Fruit fly (Drosophila melanogaster): ENCODE results near the gene CG34345.

Gene CG34345

dm6 chr2L:6667719-6668325 is 44.9 kb downstream of the CG34345 start, which contains the start of gene Galt (continued):
- TF ChIP-seq crol (GFP tag; IDR thresholded peaks at IDR 0.05): no peak
- no peak for TF ChIP-seq CG1529 (GFP tag; optimal IDR thresholded peaks at IDR 0.05)
- TF ChIP-seq CG11085 (GFP tag; IDR thresholded peaks at IDR 0.05): no peak
- TF ChIP-seq bowl (GFP tag; IDR thresholded peaks at IDR 0.05): no peak
- TF ChIP-seq ro (GFP tag; IDR thresholded peaks at IDR 0.05): no peak
- TF ChIP-seq chn (GFP tag; optimal IDR thresholded peaks at IDR 0.05): no peak
- TF ChIP-seq CG9932 (GFP tag; IDR thresholded peaks at IDR 0.05): peak; percentile 47
- TF ChIP-seq Hand (GFP tag; optimal IDR thresholded peaks at IDR 0.05): no peak
- TF ChIP-seq E2f2 (GFP tag; IDR thresholded peaks at IDR 0.05): peak; percentile 36; the same call in 1 of the 2 replicates
- peak; percentile 63 for TF ChIP-seq unc-4 (GFP tag; IDR thresholded peaks at IDR 0.05; ENCODE audit: partially characterized antibody)
- TF ChIP-seq CG30403 (GFP tag; optimal IDR thresholded peaks at IDR 0.05): peak; percentile 8
- TF ChIP-seq gro (GFP tag; optimal IDR thresholded peaks at IDR 0.05): no peak
- no peak for TF ChIP-seq CG1832 (GFP tag; optimal IDR thresholded peaks at IDR 0.05)
- peak; percentile 59 for TF ChIP-seq CG15479 (GFP tag; optimal IDR thresholded peaks at IDR 0.05)
- no peak for TF ChIP-seq CG17912 (GFP tag; optimal IDR thresholded peaks at IDR 0.05)
- no peak for TF ChIP-seq CTCF (GFP tag; optimal IDR thresholded peaks at IDR 0.05)
- no peak for TF ChIP-seq CG7745 (tag; optimal IDR thresholded peaks at IDR 0.05)
- no peak for TF ChIP-seq fru (optimal IDR thresholded peaks at IDR 0.05)
- peak; percentile 26 for TF ChIP-seq Meics (GFP tag; optimal IDR thresholded peaks at IDR 0.05)
- peak; percentile 49; the same call in 1 of the 2 replicates for TF ChIP-seq CG17328 (GFP tag; IDR thresholded peaks at IDR 0.05)
- peak; percentile 66 for TF ChIP-seq Hmr (GFP tag; optimal IDR thresholded peaks at IDR 0.05)
- TF ChIP-seq ftz-f1 (GFP tag; optimal IDR thresholded peaks at IDR 0.05): peak; percentile 22
- no peak for TF ChIP-seq CG7372 (GFP tag; IDR thresholded peaks at IDR 0.05)
- no peak for TF ChIP-seq Dip2 (GFP tag; IDR thresholded peaks at IDR 0.05)
- peak; percentile 30 for TF ChIP-seq Max (GFP tag; optimal IDR thresholded peaks at IDR 0.05)
- TF ChIP-seq da (GFP tag; optimal IDR thresholded peaks at IDR 0.05): no peak
- TF ChIP-seq CG7987 (GFP tag; optimal IDR thresholded peaks at IDR 0.05): peak; percentile 54
- no peak for TF ChIP-seq CG6689 (GFP tag; IDR thresholded peaks at IDR 0.05)
- no peak for TF ChIP-seq CG1603 (tag; optimal IDR thresholded peaks at IDR 0.05)
- TF ChIP-seq CG8478 (optimal IDR thresholded peaks at IDR 0.05): no peak
- TF ChIP-seq Mad (GFP tag; optimal IDR thresholded peaks at IDR 0.05): no peak
- peak; percentile 78 for TF ChIP-seq row (GFP tag; IDR thresholded peaks at IDR 0.05)
- TF ChIP-seq CG31365 (tag; optimal IDR thresholded peaks at IDR 0.05): no peak
- TF ChIP-seq onecut (GFP tag; IDR thresholded peaks at IDR 0.05): peak; percentile 28
- peak; percentile 68 for TF ChIP-seq CG15514 (GFP tag; optimal IDR thresholded peaks at IDR 0.05)
- TF ChIP-seq CG13894 (tag; optimal IDR thresholded peaks at IDR 0.05): no peak
- TF ChIP-seq tio (GFP tag; optimal IDR thresholded peaks at IDR 0.05): no peak
- TF ChIP-seq CG11247 (GFP tag; IDR thresholded peaks at IDR 0.05): no peak
- no peak for TF ChIP-seq CG15269 (tag; optimal IDR thresholded peaks at IDR 0.05)
- no peak for TF ChIP-seq CG18619 (GFP tag; optimal IDR thresholded peaks at IDR 0.05)
- TF ChIP-seq bab2 (GFP tag; optimal IDR thresholded peaks at IDR 0.05): no peak
- no peak for TF ChIP-seq D19A (tag; optimal IDR thresholded peaks at IDR 0.05)
- TF ChIP-seq Spps (tag; optimal IDR thresholded peaks at IDR 0.05): no peak
- TF ChIP-seq chinmo (GFP tag; IDR thresholded peaks at IDR 0.05; ENCODE audit: partially characterized antibody): peak; percentile 90; the same call in 3 of the 4 replicates
- no peak for TF ChIP-seq CG13624 (GFP tag; optimal IDR thresholded peaks at IDR 0.05)
- no peak for TF ChIP-seq hkb (optimal IDR thresholded peaks at IDR 0.05)
- TF ChIP-seq hkb (GFP tag; IDR thresholded peaks at IDR 0.05): peak; percentile 30
- no peak for TF ChIP-seq CG5180 (GFP tag; optimal IDR thresholded peaks at IDR 0.05)
- TF ChIP-seq CG11093 (GFP tag; IDR thresholded peaks at IDR 0.05): no peak
- peak; percentile 44 for TF ChIP-seq B-H2 (GFP tag; optimal IDR thresholded peaks at IDR 0.05)
- no peak for TF ChIP-seq fu2 (GFP tag; optimal IDR thresholded peaks at IDR 0.05)
- TF ChIP-seq tgo (GFP tag; IDR thresholded peaks at IDR 0.05): peak; percentile 39; the same call in 1 of the 3 replicates
- no peak; the same call in 1 of the 2 replicates for TF ChIP-seq Awh (GFP tag; IDR thresholded peaks at IDR 0.05)

Data from whole organism, embryonic.